Worm (Caenorhabditis elegans) whole organism, L1 larva: Measurements from ENCODE around the gene K11H3.2.

Source experiments
- egl-27 ChIP-seq, 2 experiments: fragments of 150-350 bp in 1 of 2; sonication (generic microtip); optimal IDR thresholded peaks; 3 replicates each; lab custom pipeline; 2017 to 2018; ENCODE audit warnings: missing biosample characterization in 2 of 2, missing genetic modification characterization in 2 of 2, missing genetic modification reagents in 2 of 2
- elt-2 ChIP-seq: sonication (generic microtip); optimal IDR thresholded peaks from 2 replicates; lab custom pipeline; 2016; ENCODE audit warnings: missing genetic modification characterization, mild to moderate bottlenecking, inconsistent platforms, missing compliant biosample characterization, missing genetic modification reagents
- nhr-28 ChIP-seq: fragments of 150-350 bp; optimal IDR thresholded peaks from 2 replicates; lab custom pipeline; 2014; ENCODE audit warnings: missing biosample characterization, missing genetic modification characterization
- pag-3 ChIP-seq: sonication (generic microtip); optimal IDR thresholded peaks from 2 replicates; lab custom pipeline; 2017; ENCODE audit warnings: missing genetic modification characterization, mild to moderate bottlenecking, missing compliant biosample characterization, antibody characterized with exemption, borderline replicate concordance; ENCODE audit not compliant: insufficient read depth
- pqm-1 ChIP-seq: sonication (generic microtip); optimal IDR thresholded peaks from 3 replicates; lab custom pipeline; 2017; ENCODE audit warnings: missing biosample characterization, missing genetic modification characterization
- sox-4 ChIP-seq: sonication (generic microtip); optimal IDR thresholded peaks from 2 replicates; lab custom pipeline; 2016; ENCODE audit warnings: missing genetic modification characterization, missing compliant biosample characterization
- tbx-2 ChIP-seq: sonication (generic microtip); optimal IDR thresholded peaks from 2 replicates; lab custom pipeline; 2016; ENCODE audit warnings: missing genetic modification characterization, missing compliant biosample characterization
- unc-62 ChIP-seq: fragments of 150-350 bp; optimal IDR thresholded peaks from 2 replicates; lab custom pipeline; 2014; ENCODE audit warnings: missing biosample characterization, missing genetic modification reagents, missing genetic modification characterization
- zag-1 ChIP-seq: fragments of 150-350 bp; optimal IDR thresholded peaks from 2 replicates; lab custom pipeline; 2014; ENCODE audit warnings: missing biosample characterization, missing genetic modification characterization

- TF ChIP-seq nhr-28 (tag; lab: Kevin White, UChicago) (no peak), tbx-2 (tag; lab: Kevin White, UChicago) (no peak), unc-62 (GFP tag; lab: Kevin White, UChicago) (no peak), pag-3 (tag; lab: Kevin White, UChicago) (no peak), egl-27 (tag; optimal IDR thresholded peaks at IDR 0.05; lab: Kevin White, UChicago) (no peak), pqm-1 (tag; lab: Kevin White, UChicago) (no peak), elt-2 (tag; lab: Kevin White, UChicago) (no peak), zag-1 (no peak), sox-4 (tag; lab: Kevin White, UChicago) (no peak)
These were observed 41.1 kb upstream of the K11H3.2 start, which contains the start of gene riok-3 for ce11 chrIII:9804997-9805610.
